Fruit fly (Drosophila melanogaster) whole organism, prepupa: ENCODE measurements around the gene moody.

Source experiments
- Blimp-1 ChIP-seq: fragments of 200-800 bp; sonication (Bioruptor generic); optimal IDR thresholded peaks from 3 replicates; lab custom pipeline; 2017; ENCODE audit warnings: missing biosample characterization, missing genetic modification characterization, mild to moderate bottlenecking, moderate library complexity, missing genetic modification reagents
- CG10631 ChIP-seq: fragments of 200-800 bp; sonication (Bioruptor generic); optimal IDR thresholded peaks from 2 replicates; lab custom pipeline; 2016; ENCODE audit warnings: missing biosample characterization, missing genetic modification characterization
- CG10669 ChIP-seq: fragments of 200-800 bp; sonication (Bioruptor generic); optimal IDR thresholded peaks from 3 replicates; lab custom pipeline; 2018; ENCODE audit warnings: missing biosample characterization, mild to moderate bottlenecking, missing genetic modification characterization, moderate library complexity
- CG11294 ChIP-seq: fragments of 200-800 bp; sonication (Bioruptor generic); IDR thresholded peaks from 2 replicates; pipeline ENCODE4 v1.3.6; 2022; ENCODE audit warnings: missing biosample characterization, missing genetic modification characterization
- CG11762 ChIP-seq: fragments of 200-800 bp; sonication (Bioruptor generic); optimal IDR thresholded peaks from 3 replicates; lab custom pipeline; 2016; ENCODE audit warnings: missing biosample characterization, missing genetic modification characterization; ENCODE audit not compliant: insufficient read depth
- CG11902 ChIP-seq: fragments of 200-800 bp; sonication (Bioruptor generic); optimal IDR thresholded peaks from 3 replicates; lab custom pipeline; 2016; ENCODE audit warnings: missing biosample characterization, missing genetic modification characterization
- CG15336 ChIP-seq: fragments of 200-800 bp; sonication (Bioruptor generic); IDR thresholded peaks from 2 replicates; pipeline ENCODE4 v1.3.6; 2022; ENCODE audit warnings: missing biosample characterization, missing genetic modification characterization
- CG1621 ChIP-seq: fragments of 200-800 bp; sonication (Bioruptor generic); optimal IDR thresholded peaks from 3 replicates; lab custom pipeline; 2018; ENCODE audit warnings: missing biosample characterization, mild to moderate bottlenecking, missing genetic modification characterization
- CG16779 ChIP-seq: fragments of 200-800 bp; sonication (Bioruptor generic); optimal IDR thresholded peaks from 3 replicates; lab custom pipeline; 2017; ENCODE audit warnings: missing biosample characterization, mild to moderate bottlenecking, missing genetic modification characterization
- CG3032 ChIP-seq: fragments of 200-800 bp; optimal IDR thresholded peaks from 2 replicates; lab custom pipeline; 2019; ENCODE audit warnings: missing biosample characterization, mild to moderate bottlenecking, missing genetic modification characterization, moderate library complexity
- CG31627 ChIP-seq: fragments of 200-800 bp; sonication (Bioruptor generic); optimal IDR thresholded peaks from 3 replicates; lab custom pipeline; 2016; ENCODE audit warnings: missing biosample characterization, missing genetic modification characterization
- CG32006 ChIP-seq: fragments of 200-800 bp; sonication (Bioruptor generic); optimal IDR thresholded peaks from 3 replicates; lab custom pipeline; 2017; ENCODE audit warnings: missing biosample characterization, mild to moderate bottlenecking, missing genetic modification characterization
- CG34406 ChIP-seq: fragments of 200-800 bp; sonication (Bioruptor generic); optimal IDR thresholded peaks from 3 replicates; lab custom pipeline; 2016; ENCODE audit warnings: missing biosample characterization, missing genetic modification characterization
- CG3919 ChIP-seq: fragments of 200-800 bp; sonication (Bioruptor generic); optimal IDR thresholded peaks from 3 replicates; lab custom pipeline; 2016; ENCODE audit warnings: missing biosample characterization, missing genetic modification characterization
- CG4318 ChIP-seq: fragments of 200-800 bp; sonication (Bioruptor generic); optimal IDR thresholded peaks from 3 replicates; lab custom pipeline; 2017; ENCODE audit warnings: missing biosample characterization, mild to moderate bottlenecking, missing genetic modification characterization
- CG6276 ChIP-seq: fragments of 200-800 bp; sonication (Bioruptor generic); optimal IDR thresholded peaks from 2 replicates; lab custom pipeline; 2017; ENCODE audit warnings: missing biosample characterization, mild to moderate bottlenecking, missing genetic modification characterization
- CG6792 ChIP-seq: fragments of 200-800 bp; sonication (Bioruptor generic); optimal IDR thresholded peaks from 3 replicates; lab custom pipeline; 2016; ENCODE audit warnings: missing biosample characterization, missing genetic modification characterization
- CG6808 ChIP-seq: fragments of 200-800 bp; sonication (Bioruptor generic); optimal IDR thresholded peaks from 3 replicates; lab custom pipeline; 2017; ENCODE audit warnings: missing biosample characterization, missing genetic modification characterization, mild to moderate bottlenecking, moderate library complexity, missing genetic modification reagents
- CG6854 ChIP-seq: fragments of 200-800 bp; sonication (Bioruptor generic); optimal IDR thresholded peaks from 2 replicates; lab custom pipeline; 2017; ENCODE audit warnings: missing biosample characterization, mild to moderate bottlenecking, missing genetic modification characterization
- CG7368 ChIP-seq: fragments of 200-800 bp; sonication (Bioruptor generic); optimal IDR thresholded peaks from 3 replicates; lab custom pipeline; 2016; ENCODE audit warnings: missing biosample characterization, missing genetic modification characterization
- CG8119 ChIP-seq: fragments of 200-800 bp; sonication (Bioruptor generic); IDR thresholded peaks from 3 replicates; pipeline ENCODE4 v1.3.6; 2022; ENCODE audit warnings: missing biosample characterization, missing genetic modification characterization
- CG8319 ChIP-seq: fragments of 200-800 bp; sonication (Bioruptor generic); optimal IDR thresholded peaks from 3 replicates; lab custom pipeline; 2016; ENCODE audit warnings: missing biosample characterization, missing genetic modification characterization
- CG8632 ChIP-seq: fragments of 200-800 bp; sonication (Bioruptor generic); optimal IDR thresholded peaks from 3 replicates; lab custom pipeline; 2016; ENCODE audit warnings: missing biosample characterization, missing genetic modification characterization
- CG9139 ChIP-seq: fragments of 200-800 bp; sonication (Bioruptor generic); optimal IDR thresholded peaks from 3 replicates; lab custom pipeline; 2017; ENCODE audit warnings: missing biosample characterization, mild to moderate bottlenecking, missing genetic modification characterization
- Eip75B ChIP-seq: fragments of 200-800 bp; sonication (Bioruptor generic); optimal IDR thresholded peaks from 3 replicates; lab custom pipeline; 2016; ENCODE audit warnings: missing biosample characterization, missing genetic modification characterization
- Eip78C ChIP-seq: fragments of 200-800 bp; sonication (Bioruptor generic); peaks from one replicate; lab custom pipeline; 2016; ENCODE audit warnings: missing biosample characterization, missing genetic modification characterization
- Eip93F ChIP-seq: fragments of 200-800 bp; sonication (Bioruptor generic); optimal IDR thresholded peaks from 2 replicates; lab custom pipeline; 2016; ENCODE audit warnings: missing biosample characterization, mild to moderate bottlenecking, missing genetic modification characterization
- Ets21C ChIP-seq: fragments of 200-800 bp; sonication (Bioruptor generic); optimal IDR thresholded peaks from 3 replicates; lab custom pipeline; 2016; ENCODE audit warnings: missing biosample characterization, missing genetic modification characterization
- Ets96B ChIP-seq: fragments of 200-800 bp; optimal IDR thresholded peaks from 2 replicates; lab custom pipeline; 2019; ENCODE audit warnings: missing biosample characterization, mild to moderate bottlenecking, missing genetic modification characterization, moderate library complexity
- Gug ChIP-seq: fragments of 200-800 bp; sonication (Bioruptor generic); IDR thresholded peaks from 2 replicates; pipeline ENCODE4 v1.3.6; 2022; ENCODE audit warnings: missing biosample characterization, missing genetic modification characterization
- Hr38 ChIP-seq: sonication (Bioruptor generic); optimal IDR thresholded peaks from 2 replicates; lab custom pipeline; 2016; ENCODE audit warnings: missing biosample characterization, missing genetic modification characterization
- Hr39 ChIP-seq: fragments of 200-800 bp; sonication (Bioruptor generic); optimal IDR thresholded peaks from 2 replicates; lab custom pipeline; 2016; ENCODE audit warnings: missing biosample characterization, missing genetic modification characterization
- Hr4 ChIP-seq: fragments of 200-800 bp; sonication (Bioruptor generic); optimal IDR thresholded peaks from 3 replicates; lab custom pipeline; 2016; ENCODE audit warnings: missing biosample characterization, missing genetic modification characterization
- Lpt ChIP-seq: fragments of 200-800 bp; sonication (Bioruptor generic); optimal IDR thresholded peaks from 3 replicates; lab custom pipeline; 2016; ENCODE audit warnings: missing biosample characterization, missing genetic modification characterization
- Met ChIP-seq: fragments of 200-800 bp; sonication (Bioruptor generic); optimal IDR thresholded peaks from 3 replicates; lab custom pipeline; 2016; ENCODE audit warnings: missing biosample characterization, missing genetic modification characterization
- OdsH ChIP-seq: fragments of 200-800 bp; sonication (Bioruptor generic); optimal IDR thresholded peaks from 3 replicates; lab custom pipeline; 2016; ENCODE audit warnings: missing biosample characterization, missing genetic modification characterization
- Smox ChIP-seq: fragments of 200-800 bp; sonication (Bioruptor generic); optimal IDR thresholded peaks from 3 replicates; lab custom pipeline; 2016; ENCODE audit warnings: missing biosample characterization, missing genetic modification characterization
- Sox102F ChIP-seq: fragments of 200-800 bp; sonication (Bioruptor generic); optimal IDR thresholded peaks from 2 replicates; lab custom pipeline; 2016; ENCODE audit warnings: missing biosample characterization, mild to moderate bottlenecking, missing genetic modification characterization
- Sox14 ChIP-seq: fragments of 200-800 bp; sonication (Bioruptor generic); optimal IDR thresholded peaks from 3 replicates; lab custom pipeline; 2016; ENCODE audit warnings: missing biosample characterization, missing genetic modification characterization
- Sox15 ChIP-seq: fragments of 200-800 bp; sonication (Bioruptor generic); optimal IDR thresholded peaks from 3 replicates; lab custom pipeline; 2016; ENCODE audit warnings: missing biosample characterization, missing genetic modification characterization
- achi ChIP-seq: fragments of 200-800 bp; sonication (Bioruptor generic); optimal IDR thresholded peaks from 3 replicates; lab custom pipeline; 2016; ENCODE audit warnings: missing biosample characterization, missing genetic modification characterization
- acj6 ChIP-seq: fragments of 200-800 bp; sonication (Bioruptor generic); optimal IDR thresholded peaks from 3 replicates; lab custom pipeline; 2016; ENCODE audit warnings: missing biosample characterization, missing genetic modification characterization
- cyc ChIP-seq: fragments of 200-800 bp; sonication (Bioruptor generic); optimal IDR thresholded peaks from 3 replicates; lab custom pipeline; 2016; ENCODE audit warnings: missing biosample characterization, missing genetic modification characterization
- eg ChIP-seq: fragments of 200-800 bp; sonication (Bioruptor generic); IDR thresholded peaks from 3 replicates; pipeline ENCODE4 v1.3.6; 2022; ENCODE audit warnings: missing biosample characterization, missing genetic modification characterization
- fd59A ChIP-seq: fragments of 200-800 bp; sonication (Bioruptor generic); optimal IDR thresholded peaks from 2 replicates; lab custom pipeline; 2017; ENCODE audit warnings: missing biosample characterization, mild to moderate bottlenecking, missing genetic modification characterization, missing genetic modification reagents
- fkh ChIP-seq: fragments of 200-800 bp; sonication (Bioruptor generic); optimal IDR thresholded peaks from 3 replicates; lab custom pipeline; 2017; ENCODE audit warnings: missing biosample characterization, mild to moderate bottlenecking, missing genetic modification characterization, moderate library complexity
- lz ChIP-seq: fragments of 200-800 bp; sonication (Bioruptor generic); optimal IDR thresholded peaks from 3 replicates; lab custom pipeline; 2016; ENCODE audit warnings: missing biosample characterization, missing genetic modification characterization
- net ChIP-seq: fragments of 200-800 bp; sonication (Bioruptor generic); optimal IDR thresholded peaks from 3 replicates; lab custom pipeline; 2016; ENCODE audit warnings: missing biosample characterization, missing genetic modification characterization
- pdm3 ChIP-seq: fragments of 200-800 bp; sonication (Bioruptor generic); optimal IDR thresholded peaks from 3 replicates; lab custom pipeline; 2016; ENCODE audit warnings: missing biosample characterization, missing genetic modification characterization
- salr ChIP-seq, 2 experiments: fragments of 200-800 bp; sonication (Bioruptor generic); optimal IDR thresholded peaks; 3 replicates each; lab custom pipeline; 2016 to 2018; ENCODE audit warnings: missing biosample characterization in 2 of 2, missing genetic modification characterization in 2 of 2, mild to moderate bottlenecking in 1 of 2
- spab ChIP-seq: fragments of 200-800 bp; sonication (Bioruptor generic); optimal IDR thresholded peaks from 2 replicates; lab custom pipeline; 2017; ENCODE audit warnings: missing biosample characterization, mild to moderate bottlenecking, missing genetic modification characterization, missing genetic modification reagents
- topi ChIP-seq: fragments of 200-800 bp; sonication (Bioruptor generic); optimal IDR thresholded peaks from 3 replicates; lab custom pipeline; 2016; ENCODE audit warnings: missing biosample characterization, missing genetic modification characterization
- vri ChIP-seq: fragments of 200-800 bp; sonication (Bioruptor generic); optimal IDR thresholded peaks from 3 replicates; lab custom pipeline; 2016; ENCODE audit warnings: missing biosample characterization, mild to moderate bottlenecking, missing genetic modification characterization

moody gene

dm6 chrX:2070708-2071063, 20.8 kb upstream of the moody start:
- TF ChIP-seq Ets21C (GFP tag; lab: Kevin White, UChicago): peak; percentile 1
- TF ChIP-seq CG8319 (GFP tag; lab: Kevin White, UChicago): peak; percentile 5
- peak; percentile 43 for TF ChIP-seq Lpt (GFP tag; lab: Kevin White, UChicago)
- peak; percentile 62 for TF ChIP-seq Gug (GFP tag; lab: Robert Waterston, UW)
- peak; percentile 35 for TF ChIP-seq CG3032 (tag; lab: Kevin White, UChicago)
- peak; percentile 67 for TF ChIP-seq Eip78C (GFP tag; lab: Kevin White, UChicago)
- no peak for TF ChIP-seq CG1621
- TF ChIP-seq Ets96B: peak; percentile 22
- TF ChIP-seq cyc (GFP tag; lab: Kevin White, UChicago): peak; percentile 52
- TF ChIP-seq CG11294 (GFP tag; lab: Robert Waterston, UW): no peak
- peak; percentile 23 for TF ChIP-seq CG31627
- TF ChIP-seq CG16779 (tag; lab: Kevin White, UChicago): no peak
- TF ChIP-seq CG8119 (GFP tag; lab: Robert Waterston, UW): peak; percentile 57; the same call in 2 of the 3 replicates
- peak; percentile 50 for TF ChIP-seq CG7368 (GFP tag; lab: Kevin White, UChicago)
- peak; percentile 42 for TF ChIP-seq net
- TF ChIP-seq Sox15 (GFP tag; lab: Kevin White, UChicago): no peak
- no peak for TF ChIP-seq CG6854
- no peak for TF ChIP-seq fkh (GFP tag; lab: Kevin White, UChicago)
- TF ChIP-seq pdm3 (GFP tag; lab: Kevin White, UChicago): peak; percentile 34
- TF ChIP-seq CG6808 (GFP tag; lab: Kevin White, UChicago): peak; percentile 45
- TF ChIP-seq lz (GFP tag; lab: Kevin White, UChicago): peak; percentile 2
- peak; percentile 68 for TF ChIP-seq CG6276
- peak; percentile 36 for TF ChIP-seq acj6 (GFP tag; lab: Kevin White, UChicago)
- no peak for TF ChIP-seq CG8632 (GFP tag; lab: Kevin White, UChicago)
- TF ChIP-seq Sox102F (GFP tag; lab: Kevin White, UChicago): no peak
- TF ChIP-seq Hr4 (GFP tag; lab: Kevin White, UChicago): no peak
- TF ChIP-seq salr (GFP tag; optimal IDR thresholded peaks at IDR 0.05; lab: Kevin White, UChicago): no peak
- peak; percentile 43 for TF ChIP-seq CG10631 (GFP tag; lab: Kevin White, UChicago)
- peak; percentile 38 for TF ChIP-seq CG10669
- peak; percentile 20 for TF ChIP-seq CG9139 (GFP tag; lab: Kevin White, UChicago)
- peak; percentile 63 for TF ChIP-seq CG3919 (GFP tag; lab: Kevin White, UChicago)
- TF ChIP-seq fd59A (GFP tag; lab: Kevin White, UChicago): no peak
- TF ChIP-seq CG6792: no peak
- TF ChIP-seq CG15336: peak; percentile 73
- TF ChIP-seq Met (GFP tag; lab: Kevin White, UChicago): no peak
- peak; percentile 82 for TF ChIP-seq eg (GFP tag; lab: Robert Waterston, UW)
- no peak for TF ChIP-seq Smox (GFP tag; lab: Kevin White, UChicago)
- TF ChIP-seq CG11902 (GFP tag; lab: Kevin White, UChicago): no peak
- peak; percentile 34 for TF ChIP-seq topi (GFP tag; lab: Kevin White, UChicago)
- TF ChIP-seq Blimp-1 (GFP tag; lab: Kevin White, UChicago): no peak
- TF ChIP-seq Eip75B (GFP tag; lab: Kevin White, UChicago): peak; percentile 47
- TF ChIP-seq achi: peak; percentile 35
- TF ChIP-seq vri: no peak
- no peak for TF ChIP-seq Hr38
- TF ChIP-seq spab (GFP tag; lab: Kevin White, UChicago): no peak
- no peak for TF ChIP-seq CG34406 (GFP tag; lab: Kevin White, UChicago)
- TF ChIP-seq OdsH (GFP tag; lab: Kevin White, UChicago): no peak
- TF ChIP-seq CG4318 (GFP tag; lab: Kevin White, UChicago): no peak
- no peak for TF ChIP-seq Eip93F
- peak; percentile 74 for TF ChIP-seq CG32006 (GFP tag; lab: Kevin White, UChicago)
- peak; percentile 45 for TF ChIP-seq Sox14
- TF ChIP-seq CG11762 (GFP tag; lab: Kevin White, UChicago): peak; percentile 14
- TF ChIP-seq Hr39 (GFP tag; lab: Kevin White, UChicago): peak; percentile 43
